Worm (Caenorhabditis elegans) whole organism, L4 larva: ENCODE data around the gene ztf-14.

Source experiments
- D1046.2 ChIP-seq: fragments of 200-800 bp; sonication (Bioruptor generic); IDR thresholded peaks from 2 replicates; pipeline ENCODE4 v1.3.6; 2022; ENCODE audit warnings: missing genetic modification characterization, missing compliant biosample characterization
- F49E8.2 ChIP-seq: sonication (generic microtip); optimal IDR thresholded peaks from 2 replicates; lab custom pipeline; 2016; ENCODE audit warnings: missing compliant biosample characterization, mild to moderate bottlenecking, missing genetic modification characterization, borderline replicate concordance
- ZK546.5 ChIP-seq, 2 experiments: sonication (generic microtip); optimal IDR thresholded peaks; 2 replicates each; lab custom pipeline; 2017; ENCODE audit warnings: missing biosample characterization in 2 of 2, missing genetic modification characterization in 2 of 2
- arid-1 ChIP-seq: fragments of 200-800 bp; sonication (Bioruptor generic); conservative IDR thresholded peaks from 2 replicates; pipeline ENCODE4 v1.3.6; 2022; ENCODE audit warnings: missing genetic modification reagents, missing genetic modification characterization, missing compliant biosample characterization
- ceh-28 ChIP-seq: fragments of 150-350 bp; optimal IDR thresholded peaks from 2 replicates; lab custom pipeline; 2014; ENCODE audit warnings: missing biosample characterization, missing genetic modification reagents, missing genetic modification characterization
- ceh-44 ChIP-seq: fragments of 200-800 bp; sonication (Bioruptor generic); IDR thresholded peaks from 2 replicates; pipeline ENCODE4 v1.3.6; 2022; ENCODE audit warnings: missing genetic modification reagents, missing genetic modification characterization, missing compliant biosample characterization
- ceh-62 ChIP-seq: sonication (generic microtip); optimal IDR thresholded peaks from 2 replicates; lab custom pipeline; 2017; ENCODE audit warnings: missing biosample characterization, missing genetic modification characterization
- ceh-82 ChIP-seq: sonication (generic microtip); optimal IDR thresholded peaks from 2 replicates; lab custom pipeline; 2017; ENCODE audit warnings: missing biosample characterization, missing genetic modification characterization
- ces-1 ChIP-seq: fragments of 150-350 bp; sonication (generic microtip); optimal IDR thresholded peaks from 4 replicates; lab custom pipeline; 2014; ENCODE audit warnings: missing biosample characterization, missing genetic modification reagents, missing genetic modification characterization
- daf-16 ChIP-seq, 3 experiments: sonication (generic microtip); optimal IDR thresholded peaks; 2 replicates each; lab custom pipeline; 2016 to 2017; ENCODE audit warnings: missing genetic modification characterization in 3 of 3, missing genetic modification reagents in 3 of 3, mild to moderate bottlenecking in 2 of 3, missing compliant biosample characterization in 2 of 3, missing biosample characterization in 1 of 3, moderate library complexity in 1 of 3
- daf-19 ChIP-seq: fragments of 200-800 bp; sonication (Bioruptor generic); conservative IDR thresholded peaks from 2 replicates; pipeline ENCODE4 v1.3.6; 2022; ENCODE audit warnings: missing genetic modification characterization, missing compliant biosample characterization
- daf-8 ChIP-seq: fragments of 200-800 bp; sonication (Bioruptor generic); IDR thresholded peaks from 2 replicates; pipeline ENCODE4 v1.3.6; 2022; ENCODE audit warnings: missing genetic modification characterization, missing compliant biosample characterization
- egl-27 ChIP-seq: sonication (generic microtip); optimal IDR thresholded peaks from 3 replicates; lab custom pipeline; 2017; ENCODE audit warnings: missing biosample characterization, missing genetic modification reagents, missing genetic modification characterization
- egl-43 ChIP-seq: fragments of 200-800 bp; sonication (Bioruptor generic); IDR thresholded peaks from 2 replicates; pipeline ENCODE4 v1.3.6; 2022; ENCODE audit warnings: missing genetic modification reagents, missing genetic modification characterization, missing compliant biosample characterization
- gei-8 ChIP-seq: fragments of 200-800 bp; sonication (Bioruptor generic); optimal IDR thresholded peaks from 2 replicates; lab custom pipeline; 2018; ENCODE audit warnings: mild to moderate bottlenecking, missing genetic modification characterization, missing compliant biosample characterization
- hif-1 ChIP-seq, 2 experiments: sonication (generic microtip); optimal IDR thresholded peaks; 2 replicates each; lab custom pipeline; 2016 to 2017; ENCODE audit warnings: missing compliant biosample characterization in 2 of 2, missing genetic modification characterization in 2 of 2, missing genetic modification reagents in 2 of 2, missing genotype in 2 of 2, mild to moderate bottlenecking in 1 of 2
- lim-7 ChIP-seq: fragments of 200-800 bp; sonication (Bioruptor generic); IDR thresholded peaks from 2 replicates; pipeline ENCODE4 v1.3.6; 2022; ENCODE audit warnings: missing genetic modification characterization, missing compliant biosample characterization
- lin-1 ChIP-seq: fragments of 200-800 bp; sonication (Bioruptor generic); IDR thresholded peaks from 2 replicates; pipeline ENCODE4 v1.3.6; 2022; ENCODE audit warnings: missing genetic modification reagents, missing genetic modification characterization, missing compliant biosample characterization
- mxl-2 ChIP-seq: fragments of 200-800 bp; sonication (Bioruptor generic); conservative IDR thresholded peaks from 2 replicates; pipeline ENCODE4 v1.3.6; 2022; ENCODE audit warnings: missing genetic modification reagents, missing genetic modification characterization, missing compliant biosample characterization
- nhr-28 ChIP-seq: fragments of 150-350 bp; optimal IDR thresholded peaks from 2 replicates; lab custom pipeline; 2014; ENCODE audit warnings: missing biosample characterization, missing genetic modification characterization
- nhr-41 ChIP-seq: fragments of 200-800 bp; sonication (Bioruptor generic); IDR thresholded peaks from 2 replicates; pipeline ENCODE4 v1.3.6; 2022; ENCODE audit warnings: missing genetic modification reagents, missing genetic modification characterization, missing compliant biosample characterization
- nhr-42 ChIP-seq: fragments of 200-800 bp; sonication (Bioruptor generic); IDR thresholded peaks from 2 replicates; pipeline ENCODE4 v1.3.6; 2022; ENCODE audit warnings: missing genetic modification characterization, missing compliant biosample characterization
- nhr-48 ChIP-seq: sonication (generic microtip); optimal IDR thresholded peaks from 2 replicates; lab custom pipeline; 2016; ENCODE audit warnings: mild to moderate bottlenecking, missing genetic modification characterization, missing compliant biosample characterization
- sdz-12 ChIP-seq: fragments of 200-800 bp; sonication (Bioruptor generic); optimal IDR thresholded peaks from 2 replicates; lab custom pipeline; 2018; ENCODE audit warnings: mild to moderate bottlenecking, missing genetic modification characterization, missing compliant biosample characterization
- set-16 ChIP-seq: fragments of 200-800 bp; sonication (Bioruptor generic); IDR thresholded peaks from 2 replicates; pipeline ENCODE4 v1.3.6; 2022; ENCODE audit warnings: missing genetic modification reagents, missing genetic modification characterization, missing compliant biosample characterization
- tag-97 ChIP-seq: fragments of 200-800 bp; sonication (Bioruptor generic); IDR thresholded peaks from 2 replicates; pipeline ENCODE4 v1.3.6; 2022; ENCODE audit warnings: missing genetic modification characterization, missing compliant biosample characterization
- unc-62 ChIP-seq, 3 experiments: fragments of 150-350 bp in 1 of 3; sonication (generic microtip); optimal IDR thresholded peaks in 2 of 3; peaks in 1 of 3; 1 replicate in 1 of 3; 2 replicates in 2 of 3; lab custom pipeline; 2014 to 2017; ENCODE audit warnings: missing biosample characterization in 3 of 3, missing genetic modification characterization in 3 of 3, missing genetic modification reagents in 3 of 3, missing genotype in 1 of 3
- zfp-3 ChIP-seq: fragments of 200-800 bp; sonication (Bioruptor generic); conservative IDR thresholded peaks from 2 replicates; pipeline ENCODE4 v1.3.6; 2022; ENCODE audit warnings: missing genetic modification reagents, missing genetic modification characterization, missing compliant biosample characterization
- zip-2 ChIP-seq: fragments of 150-350 bp; optimal IDR thresholded peaks from 2 replicates; lab custom pipeline; 2014; ENCODE audit warnings: missing biosample characterization, missing genetic modification characterization

ztf-14 gene

DNA sequence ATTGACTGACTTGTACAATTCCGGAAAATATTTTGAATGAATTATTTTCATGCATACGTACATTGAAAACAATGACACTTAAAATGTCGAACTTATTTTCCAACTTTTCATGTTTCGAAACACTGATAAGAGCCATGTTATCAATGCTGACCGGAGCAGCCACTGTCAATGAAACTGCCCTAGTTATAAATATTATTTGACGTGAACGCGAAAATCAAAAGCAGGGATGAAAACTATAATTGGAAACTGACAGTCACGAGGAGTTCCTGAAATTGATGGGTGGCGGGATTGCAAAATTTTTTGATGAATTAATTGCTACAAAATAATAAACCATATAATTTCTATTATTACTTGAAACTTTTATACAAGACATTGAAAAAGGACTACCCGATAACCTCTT is 43.6 kb downstream of the ztf-14 start (continued):
- TF ChIP-seq nhr-48 (tag; lab: Kevin White, UChicago) (peak; percentile 39), D1046.2 (GFP tag; lab: Robert Waterston, UW) (no peak), nhr-28 (tag; lab: Kevin White, UChicago) (peak; percentile 49), ceh-82 (tag; lab: Kevin White, UChicago) (no peak), zip-2 (tag; lab: Kevin White, UChicago) (no peak), tag-97 (no peak), F49E8.2 (tag; lab: Kevin White, UChicago) (no peak), egl-43 (GFP tag; lab: Robert Waterston, UW) (no peak), unc-62 (GFP tag; optimal IDR thresholded peaks at IDR 0.05 in 1 of 2; lab: Kevin White, UChicago) (peak in 1 of 2 experiments; percentile 98), unc-62 (tag; optimal IDR thresholded peaks at IDR 0.05; lab: Kevin White, UChicago) (no peak), hif-1 (tag; optimal IDR thresholded peaks at IDR 0.05; lab: Kevin White, UChicago) (no peak), sdz-12 (no peak), zfp-3 (GFP tag; lab: Robert Waterston, UW) (no peak), egl-27 (no peak), ceh-62 (tag; lab: Kevin White, UChicago) (no peak), nhr-41 (GFP tag; lab: Robert Waterston, UW) (no peak), daf-8 (GFP tag; lab: Robert Waterston, UW) (no peak), lim-7 (GFP tag; lab: Robert Waterston, UW) (no peak)

DNA sequence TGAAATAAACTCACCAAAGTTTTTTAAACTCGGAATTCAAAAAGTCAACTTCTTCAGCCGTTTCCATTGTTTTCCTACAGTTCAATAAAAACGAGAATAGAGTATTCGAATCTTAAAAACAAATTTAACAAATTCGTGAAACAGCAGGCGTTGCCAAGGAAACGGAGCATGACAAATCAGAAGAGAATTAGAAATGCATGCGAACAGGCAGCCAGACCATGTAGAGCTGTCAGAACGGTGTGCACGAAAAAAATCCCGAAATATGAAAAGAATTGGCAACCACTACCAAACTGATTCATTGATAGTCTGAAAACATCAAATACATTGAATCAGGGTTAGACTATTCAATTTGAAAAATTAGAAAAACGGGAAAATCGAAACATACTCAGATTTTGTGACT is 46.1 kb downstream of the ztf-14 start, which contains the start of gene fbxa-81:
Gene fbxa-81, minus strand, starts transcription at position 101 of the 400 bp plus-strand sequence.
- TF ChIP-seq set-16 (GFP tag; lab: Robert Waterston, UW): no peak
- TF ChIP-seq ceh-44 (GFP tag; lab: Robert Waterston, UW): no peak
- TF ChIP-seq arid-1: no peak
- no peak for TF ChIP-seq daf-19 (GFP tag; lab: Robert Waterston, UW)
- TF ChIP-seq D1046.2 (GFP tag; lab: Robert Waterston, UW): no peak
- TF ChIP-seq, all 104 proteins: peak for 0

DNA sequence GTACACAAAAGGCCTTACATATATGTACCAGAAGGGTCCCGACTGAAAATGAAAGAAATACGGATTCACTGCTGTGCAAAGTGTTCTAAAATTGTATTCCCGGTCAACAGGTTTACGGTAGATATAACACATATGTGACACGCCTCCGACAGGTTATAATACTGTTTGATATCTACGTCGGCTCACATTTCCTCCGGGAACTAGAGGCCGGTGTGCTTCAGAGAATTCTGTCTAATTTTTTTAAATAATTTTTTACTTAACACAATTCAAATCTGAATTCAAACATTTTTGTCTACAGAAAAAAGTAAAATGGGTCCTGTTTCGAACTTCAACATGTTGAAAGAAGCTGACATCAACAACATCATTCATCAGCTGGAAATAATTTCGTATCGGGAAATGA is 47.3 kb downstream of the ztf-14 start, which contains the start of gene T24C2.3:
Gene T24C2.3, plus strand, starts transcription at position 301 of the 400 bp plus-strand sequence.
- TF ChIP-seq ceh-28: no peak
- no peak for TF ChIP-seq daf-19 (GFP tag; lab: Robert Waterston, UW)

DNA sequence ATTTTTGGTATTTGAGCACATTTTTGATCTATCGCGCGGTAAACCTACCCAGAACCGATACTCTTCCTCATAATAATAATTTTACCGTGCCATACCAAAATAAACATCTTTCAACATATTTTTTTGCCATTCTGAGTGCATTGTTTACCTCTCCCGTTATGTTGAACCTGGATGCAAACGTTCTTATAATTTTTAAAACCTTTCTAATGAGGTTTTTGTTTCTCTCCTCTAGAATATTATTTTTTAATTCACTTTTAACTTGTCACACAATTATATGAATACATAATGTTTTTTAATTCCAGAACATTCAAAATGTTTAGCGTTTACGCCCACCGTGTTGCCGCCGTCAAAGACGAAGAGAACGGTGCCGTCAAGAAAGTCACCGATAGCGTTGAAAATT is 49.7 kb downstream of the ztf-14 start, which contains the start of gene enri-2:
Gene enri-2, plus strand, starts transcription at position 301 of the 400 bp plus-strand sequence.
- no peak for TF ChIP-seq ZK546.5 (tag; optimal IDR thresholded peaks at IDR 0.05; lab: Kevin White, UChicago)
- no peak for TF ChIP-seq lin-1 (GFP tag; lab: Robert Waterston, UW)
- TF ChIP-seq nhr-42: no peak
- TF ChIP-seq mxl-2 (GFP tag; lab: Robert Waterston, UW): no peak
- TF ChIP-seq ces-1 (GFP tag; lab: Kevin White, UChicago): no peak
- no peak for TF ChIP-seq daf-16 (GFP tag; optimal IDR thresholded peaks at IDR 0.05; lab: Kevin White, UChicago)
- no peak for TF ChIP-seq daf-16 (tag; optimal IDR thresholded peaks at IDR 0.05; lab: Kevin White, UChicago)
- no peak for TF ChIP-seq zip-2 (tag; lab: Kevin White, UChicago)
- TF ChIP-seq lim-7 (GFP tag; lab: Robert Waterston, UW): no peak
- no peak for TF ChIP-seq F49E8.2 (tag; lab: Kevin White, UChicago)
- TF ChIP-seq gei-8 (GFP tag; lab: Kevin White, UChicago): no peak
